Worm (Caenorhabditis elegans): ENCODE results near the gene Y56A3A.16.

Y56A3A.16 gene

ce11 chrIII:11915666-11916065 is 1.5 kb upstream of the Y56A3A.16 start, which contains the start of the genes ndab-1 and npp-16 (continued):
- TF ChIP-seq nhr-85 (tag) (no peak), lin-14 (GFP tag; optimal IDR thresholded peaks at IDR 0.05) (no peak), hlh-4 (tag; optimal IDR thresholded peaks at IDR 0.05) (no peak)

- TF ChIP-seq pag-3 (tag; optimal IDR thresholded peaks at IDR 0.05; ENCODE audit: borderline replicate concordance, insufficient read depth) (no peak), lsy-2 (tag; optimal IDR thresholded peaks at IDR 0.05) (no peak), nhr-12 (tag; optimal IDR thresholded peaks at IDR 0.05) (no peak), sptf-1 (tag; optimal IDR thresholded peaks at IDR 0.05) (no peak), C04F5.9 (tag; optimal IDR thresholded peaks at IDR 0.05) (no peak), zip-4 (GFP tag; optimal IDR thresholded peaks at IDR 0.05) (no peak), ama-1 (optimal IDR thresholded peaks at IDR 0.05) (no peak), unc-62 (GFP tag; optimal IDR thresholded peaks at IDR 0.05) (no peak)
These were observed 4.3 kb downstream of the Y56A3A.16 start, which contains the start of gene faah-4 for ce11 chrIII:11909778-11910177. TSS of gene faah-4 (minus strand) at chrIII:11909878.

ce11 chrIII:11908660-11909059 is 5.5 kb downstream of the Y56A3A.16 start, which contains the start of gene fbxb-24:
TSS of gene fbxb-24 (plus strand) at chrIII:11908960.
- TF ChIP-seq nhr-47 (tag; optimal IDR thresholded peaks at IDR 0.05) = no peak
- TF ChIP-seq fos-1 (tag; optimal IDR thresholded peaks at IDR 0.05) = no peak
- no peak for TF ChIP-seq F16B12.6 (tag; optimal IDR thresholded peaks at IDR 0.05)
- no peak for TF ChIP-seq mef-2 (tag; optimal IDR thresholded peaks at IDR 0.05)
- no peak for TF ChIP-seq lin-39 (tag; optimal IDR thresholded peaks at IDR 0.05)
- TF ChIP-seq unc-30 (tag; optimal IDR thresholded peaks at IDR 0.05) = no peak
- no peak for TF ChIP-seq nhr-77 (tag; optimal IDR thresholded peaks at IDR 0.05)
- no peak for TF ChIP-seq egl-27 (tag; optimal IDR thresholded peaks at IDR 0.05)
- no peak for TF ChIP-seq egl-13 (tag; optimal IDR thresholded peaks at IDR 0.05)
- no peak for TF ChIP-seq isw-1 (GFP tag; IDR thresholded peaks at IDR 0.05)
- TF ChIP-seq lin-14 (GFP tag; optimal IDR thresholded peaks at IDR 0.05) = no peak
- TF ChIP-seq skn-1 (tag; optimal IDR thresholded peaks at IDR 0.05) = no peak

ce11 chrIII:11907177-11907576 is 6.9 kb downstream of the Y56A3A.16 start, which contains the start of gene sdz-33:
TSS of gene sdz-33 (plus strand) at chrIII:11907477.
- TF ChIP-seq ztf-4 (tag; optimal IDR thresholded peaks at IDR 0.05) (no peak), fkh-4 (tag; optimal IDR thresholded peaks at IDR 0.05; ENCODE audit: borderline replicate concordance) (no peak), dpl-1 (GFP tag; optimal IDR thresholded peaks at IDR 0.05) (no peak), nhr-11 (tag; optimal IDR thresholded peaks at IDR 0.05) (no peak), nhr-47 (tag; optimal IDR thresholded peaks at IDR 0.05) (no peak), nhr-12 (tag; optimal IDR thresholded peaks at IDR 0.05) (no peak), nhr-237 (tag; optimal IDR thresholded peaks at IDR 0.05) (no peak), C34B4.2 (tag; optimal IDR thresholded peaks at IDR 0.05) (no peak), nhr-71 (tag; optimal IDR thresholded peaks at IDR 0.05) (no peak), zip-4 (GFP tag; optimal IDR thresholded peaks at IDR 0.05) (no peak), aha-1 (tag; optimal IDR thresholded peaks at IDR 0.05) (no peak), C16A3.4 (tag; optimal IDR thresholded peaks at IDR 0.05) (no peak), F16B12.6 (tag; optimal IDR thresholded peaks at IDR 0.05) (no peak), unc-98 (GFP tag; IDR thresholded peaks at IDR 0.05) (no peak)

ce11 chrIII:11902782-11903181 is 11.3 kb downstream of the Y56A3A.16 start:
- TF ChIP-seq lsy-2 (tag; optimal IDR thresholded peaks at IDR 0.05) = no peak

- TF ChIP-seq unc-130 (tag; optimal IDR thresholded peaks at IDR 0.05) = no peak
- no peak for TF ChIP-seq aha-1 (tag; optimal IDR thresholded peaks at IDR 0.05)
- TF ChIP-seq ztf-4 (tag; optimal IDR thresholded peaks at IDR 0.05) = no peak
- no peak for TF ChIP-seq elt-3 (tag; optimal IDR thresholded peaks at IDR 0.05)
- no peak for TF ChIP-seq nhr-76 (tag; optimal IDR thresholded peaks at IDR 0.05)
These were observed 14.1 kb downstream of the Y56A3A.16 start for ce11 chrIII:11900022-11900421.

All from whole organism, L1 larva.